Worm (Caenorhabditis elegans): ENCODE results near the gene ZK616.65.

DNA sequence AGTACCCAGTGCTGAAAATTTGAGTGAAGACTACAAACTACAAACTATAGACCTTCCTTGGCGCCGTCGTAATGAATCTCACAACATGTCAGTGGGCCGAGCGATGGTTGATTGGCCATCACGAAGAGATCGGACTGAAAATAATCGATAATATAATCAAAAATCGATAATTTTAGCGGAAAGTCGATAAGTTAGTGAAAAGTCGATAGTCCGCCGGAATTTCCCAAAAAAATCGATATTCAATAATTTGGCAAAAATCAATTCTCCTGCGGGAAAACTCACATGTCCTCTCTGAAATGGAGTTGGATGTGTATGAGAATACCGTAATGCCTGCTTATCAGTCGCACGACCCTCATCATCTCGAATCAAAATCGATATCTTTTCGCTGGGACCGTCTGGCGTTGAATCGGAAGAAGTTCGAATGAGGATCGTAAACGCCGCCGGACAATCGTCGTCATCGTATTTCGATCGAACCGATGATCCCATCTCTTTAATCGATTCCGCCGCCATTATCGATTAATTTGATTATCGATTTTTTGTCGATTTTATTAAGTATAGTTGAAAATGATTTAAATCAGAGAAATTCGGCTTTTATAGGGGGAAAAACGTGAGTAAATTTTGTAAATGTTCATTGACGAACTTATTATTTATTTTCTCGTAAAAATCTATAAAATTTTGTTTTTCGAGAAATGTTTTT is 769 bp upstream of the ZK616.65 start, which contains the start of gene ZK616.8:
- no peak for TF ChIP-seq mdl-1 (tag; optimal IDR thresholded peaks at IDR 0.05)
- no peak for TF ChIP-seq nhr-11 (tag; optimal IDR thresholded peaks at IDR 0.05)
- TF ChIP-seq ztf-4 (tag; optimal IDR thresholded peaks at IDR 0.05): no peak
- TF ChIP-seq unc-55 (GFP tag; optimal IDR thresholded peaks at IDR 0.05): no peak
- no peak for TF ChIP-seq ama-1 (optimal IDR thresholded peaks at IDR 0.05)
- TF ChIP-seq aly-2 (tag; optimal IDR thresholded peaks at IDR 0.05): no peak
- TF ChIP-seq zag-1 (tag; optimal IDR thresholded peaks at IDR 0.05): no peak
- TF ChIP-seq snpc-4 (tag; optimal IDR thresholded peaks at IDR 0.05): no peak
- TF ChIP-seq nhr-77 (tag; optimal IDR thresholded peaks at IDR 0.05): no peak
- no peak for TF ChIP-seq ztf-11 (tag; optimal IDR thresholded peaks at IDR 0.05)
- TF ChIP-seq fos-1 (tag; optimal IDR thresholded peaks at IDR 0.05): no peak
- no peak for TF ChIP-seq dmd-4 (tag; optimal IDR thresholded peaks at IDR 0.05)
- no peak for TF ChIP-seq skn-1 (tag; optimal IDR thresholded peaks at IDR 0.05)
